Fruit fly (Drosophila melanogaster) whole organism, embryonic: ENCODE measurements around the gene Cep97.

ENCODE experiments used
- Antp ChIP-seq: fragments of 200-800 bp; sonication (Bioruptor generic); optimal IDR thresholded peaks from 3 replicates; lab custom pipeline; 2016; ENCODE audit warnings: missing biosample characterization, missing genetic modification characterization
- Awh ChIP-seq: fragments of 200-800 bp; sonication (Bioruptor generic); IDR thresholded peaks from 2 replicates; pipeline ENCODE4, ENCODE4 v1.3.6; 2022; ENCODE audit warnings: missing biosample characterization, missing genetic modification characterization
- CG1024 ChIP-seq: fragments of 200-800 bp; sonication (Bioruptor generic); IDR thresholded peaks from 2 replicates; pipeline ENCODE4 v1.3.6; 2022; ENCODE audit warnings: missing biosample characterization, missing genetic modification characterization
- CG10267 ChIP-seq: fragments of 200-800 bp; sonication (Bioruptor generic); optimal IDR thresholded peaks from 2 replicates; lab custom pipeline; 2018; ENCODE audit warnings: missing biosample characterization, mild to moderate bottlenecking, missing genetic modification characterization, moderate library complexity
- CG10431 ChIP-seq: fragments of 200-800 bp; sonication (Bioruptor generic); optimal IDR thresholded peaks from 3 replicates; lab custom pipeline; 2018; ENCODE audit warnings: missing biosample characterization, mild to moderate bottlenecking, missing genetic modification characterization
- CG10543 ChIP-seq: fragments of 200-800 bp; sonication (Bioruptor generic); optimal IDR thresholded peaks from 3 replicates; lab custom pipeline; 2017; ENCODE audit warnings: missing biosample characterization, mild to moderate bottlenecking, missing genetic modification characterization, moderate library complexity
- CG12942 ChIP-seq: fragments of 200-800 bp; sonication (Bioruptor generic); optimal IDR thresholded peaks from 3 replicates; lab custom pipeline; 2016; ENCODE audit warnings: missing biosample characterization, missing genetic modification characterization
- CG13775 ChIP-seq: fragments of 200-800 bp; sonication (Bioruptor generic); optimal IDR thresholded peaks from 3 replicates; lab custom pipeline; 2017; ENCODE audit warnings: missing biosample characterization, mild to moderate bottlenecking, missing genetic modification characterization
- CG14860 ChIP-seq: fragments of 200-800 bp; sonication (Bioruptor generic); IDR thresholded peaks from 3 replicates; pipeline ENCODE4 v1.3.6; 2022; ENCODE audit warnings: missing biosample characterization, missing genetic modification characterization; ENCODE audit not compliant: partially characterized antibody
- CG1832 ChIP-seq: fragments of 200-800 bp; sonication (Bioruptor generic); optimal IDR thresholded peaks from 2 replicates; lab custom pipeline; 2017; ENCODE audit warnings: missing biosample characterization, mild to moderate bottlenecking, missing genetic modification characterization, inconsistent platforms
- CG2712 ChIP-seq: fragments of 200-800 bp; optimal IDR thresholded peaks from 3 replicates; lab custom pipeline; 2019; ENCODE audit warnings: missing biosample characterization, mild to moderate bottlenecking, missing genetic modification characterization, moderate library complexity
- CG3995 ChIP-seq: fragments of 200-800 bp; sonication (Bioruptor generic); optimal IDR thresholded peaks from 3 replicates; lab custom pipeline; 2016; ENCODE audit warnings: missing biosample characterization, missing genetic modification characterization
- CG4282 ChIP-seq: fragments of 200-800 bp; sonication (Bioruptor generic); optimal IDR thresholded peaks from 2 replicates; lab custom pipeline; 2016; ENCODE audit warnings: missing biosample characterization, missing genetic modification characterization
- CG4854 ChIP-seq: fragments of 200-800 bp; sonication (Bioruptor generic); optimal IDR thresholded peaks from 2 replicates; lab custom pipeline; 2016; ENCODE audit warnings: missing biosample characterization, missing genetic modification characterization, inconsistent platforms
- CG5180 ChIP-seq: fragments of 200-800 bp; sonication (Bioruptor generic); optimal IDR thresholded peaks from 3 replicates; lab custom pipeline; 2017; ENCODE audit warnings: missing biosample characterization, missing genetic modification characterization, mild to moderate bottlenecking, moderate library complexity, missing genetic modification reagents
- CG8478 ChIP-seq: fragments of >200 bp; optimal IDR thresholded peaks from 2 replicates; lab custom pipeline; 2018
- CG8924 ChIP-seq: fragments of 200-800 bp; optimal IDR thresholded peaks from 3 replicates; lab custom pipeline; 2019; ENCODE audit warnings: missing biosample characterization, mild to moderate bottlenecking, missing genetic modification characterization, moderate library complexity
- CG9932 ChIP-seq: fragments of 200-800 bp; sonication (Bioruptor generic); IDR thresholded peaks from 2 replicates; pipeline ENCODE4 v1.3.6; 2022; ENCODE audit warnings: missing biosample characterization, missing genetic modification characterization
- Dll ChIP-seq: fragments of 200-800 bp; sonication (Bioruptor generic); IDR thresholded peaks from 4 replicates; pipeline ENCODE4 v1.3.6; 2022; ENCODE audit warnings: missing biosample characterization, missing genetic modification characterization; ENCODE audit not compliant: partially characterized antibody
- Elba2 ChIP-seq: fragments of 200-800 bp; sonication (Bioruptor generic); optimal IDR thresholded peaks from 3 replicates; lab custom pipeline; 2016; ENCODE audit warnings: missing biosample characterization, missing genetic modification characterization
- Ets65A ChIP-seq: fragments of 200-800 bp; sonication (Bioruptor generic); peaks from one replicate; lab custom pipeline; 2016; ENCODE audit warnings: missing biosample characterization, missing genetic modification characterization
- H15 ChIP-seq: fragments of 200-800 bp; sonication (Bioruptor generic); IDR thresholded peaks from 3 replicates; pipeline ENCODE4 v1.3.6; 2022; ENCODE audit warnings: missing biosample characterization, missing genetic modification characterization
- HLH4C ChIP-seq: fragments of 200-800 bp; sonication (Bioruptor generic); IDR thresholded peaks from 3 replicates; pipeline ENCODE4 v1.3.6; 2022; ENCODE audit warnings: missing biosample characterization, missing genetic modification characterization; ENCODE audit not compliant: partially characterized antibody
- HLH54F ChIP-seq: fragments of 200-800 bp; sonication (Bioruptor generic); optimal IDR thresholded peaks from 3 replicates; lab custom pipeline; 2016; ENCODE audit warnings: missing biosample characterization, missing genetic modification characterization
- Lim3 ChIP-seq: fragments of 200-800 bp; sonication (Bioruptor generic); IDR thresholded peaks from 2 replicates; pipeline ENCODE4 v1.3.6; 2022; ENCODE audit warnings: missing biosample characterization, missing genetic modification characterization
- Med ChIP-seq: fragments of 200-800 bp; sonication (Bioruptor generic); peaks from one replicate; lab custom pipeline; 2016; ENCODE audit warnings: missing biosample characterization, missing genetic modification characterization, mild to moderate bottlenecking, inconsistent platforms, moderate library complexity
- Mes4 ChIP-seq: fragments of 200-800 bp; sonication (Bioruptor generic); optimal IDR thresholded peaks from 2 replicates; lab custom pipeline; 2016; ENCODE audit warnings: missing biosample characterization, missing genetic modification characterization
- NC2β ChIP-seq: fragments of 200-800 bp; sonication (Bioruptor generic); optimal IDR thresholded peaks from 2 replicates; lab custom pipeline; 2016; ENCODE audit warnings: missing biosample characterization, missing genetic modification characterization
- Oli ChIP-seq: fragments of 200-800 bp; sonication (Bioruptor generic); optimal IDR thresholded peaks from 2 replicates; lab custom pipeline; 2018; ENCODE audit warnings: missing biosample characterization, mild to moderate bottlenecking, missing genetic modification characterization, moderate library complexity
- Sin3A ChIP-seq: fragments of >200 bp; optimal IDR thresholded peaks from 2 replicates; lab custom pipeline; 2018
- TFAM ChIP-seq: fragments of 200-800 bp; sonication (Bioruptor generic); optimal IDR thresholded peaks from 2 replicates; lab custom pipeline; 2017; ENCODE audit warnings: missing biosample characterization, missing genetic modification characterization, inconsistent platforms
- ac ChIP-seq: fragments of 200-800 bp; sonication (Bioruptor generic); optimal IDR thresholded peaks from 3 replicates; lab custom pipeline; 2017; ENCODE audit warnings: missing biosample characterization, mild to moderate bottlenecking, missing genetic modification characterization
- ap ChIP-seq: fragments of 200-800 bp; sonication (Bioruptor generic); IDR thresholded peaks from 2 replicates; pipeline ENCODE4 v1.3.6; 2022; ENCODE audit warnings: missing biosample characterization, missing genetic modification characterization
- ara ChIP-seq: fragments of 200-800 bp; sonication (Bioruptor generic); IDR thresholded peaks from 2 replicates; pipeline ENCODE4 v1.3.6; 2022; ENCODE audit warnings: missing biosample characterization, missing genetic modification characterization
- az2 ChIP-seq: fragments of 200-800 bp; sonication (Bioruptor generic); optimal IDR thresholded peaks from 3 replicates; lab custom pipeline; 2016; ENCODE audit warnings: missing biosample characterization, missing genetic modification characterization
- ewg ChIP-seq: fragments of 200-800 bp; sonication (Bioruptor generic); optimal IDR thresholded peaks from 3 replicates; lab custom pipeline; 2017; ENCODE audit warnings: mild to moderate bottlenecking, missing biosample characterization, missing genetic modification reagents, missing genetic modification characterization
- hth ChIP-seq: fragments of >200 bp; optimal IDR thresholded peaks from 2 replicates; lab custom pipeline; 2017; ENCODE audit warnings: inconsistent platforms
- insv ChIP-seq, 2 experiments: fragments of 200-800 bp; sonication (Bioruptor generic); optimal IDR thresholded peaks; 3 replicates each; lab custom pipeline; 2016 to 2018; ENCODE audit warnings: missing biosample characterization in 2 of 2, missing genetic modification characterization in 2 of 2
- kay ChIP-seq: fragments of 200-800 bp; sonication (Bioruptor generic); optimal IDR thresholded peaks from 2 replicates; lab custom pipeline; 2016; ENCODE audit warnings: missing biosample characterization, missing genetic modification characterization
- ken ChIP-seq: fragments of 200-800 bp; sonication (Bioruptor generic); IDR thresholded peaks from 3 replicates; pipeline ENCODE4 v1.3.6; 2022; ENCODE audit warnings: missing biosample characterization, missing genetic modification characterization
- lbe ChIP-seq: fragments of 200-800 bp; sonication (Bioruptor generic); optimal IDR thresholded peaks from 2 replicates; lab custom pipeline; 2016; ENCODE audit warnings: missing biosample characterization, mild to moderate bottlenecking, missing genetic modification characterization
- lilli ChIP-seq: fragments of 200-800 bp; sonication (Bioruptor generic); optimal IDR thresholded peaks from 3 replicates; lab custom pipeline; 2016; ENCODE audit warnings: missing biosample characterization, missing genetic modification characterization
- lola ChIP-seq, 3 experiments: fragments of >200 bp in 2 of 3; fragments of 200-800 bp in 1 of 3; sonication (Bioruptor generic) in 1 of 3; optimal IDR thresholded peaks; 2 replicates each; lab custom pipeline; 2017 to 2019; ENCODE audit warnings: missing biosample characterization in 3 of 3, missing genetic modification characterization in 3 of 3, mild to moderate bottlenecking in 1 of 3, moderate library complexity in 1 of 3
- nerfin-2 ChIP-seq: fragments of 200-800 bp; sonication (Bioruptor generic); IDR thresholded peaks from 2 replicates; pipeline ENCODE4 v1.3.6; 2022; ENCODE audit warnings: missing biosample characterization, missing genetic modification characterization; ENCODE audit not compliant: partially characterized antibody
- nmo ChIP-seq: fragments of 200-800 bp; sonication (Bioruptor generic); optimal IDR thresholded peaks from 2 replicates; lab custom pipeline; 2018; ENCODE audit warnings: missing biosample characterization, mild to moderate bottlenecking, missing genetic modification characterization, moderate library complexity
- pnt ChIP-seq: fragments of 200-800 bp; sonication (Bioruptor generic); optimal IDR thresholded peaks from 3 replicates; lab custom pipeline; 2016; ENCODE audit warnings: missing biosample characterization, missing genetic modification characterization
- prd ChIP-seq, 3 experiments: fragments of >200 bp in 2 of 3; fragments of 200-800 bp in 1 of 3; sonication (Bioruptor generic) in 1 of 3; optimal IDR thresholded peaks in 2 of 3; IDR thresholded peaks in 1 of 3; 2 replicates in 2 of 3; 3 replicates in 1 of 3; pipeline versions ENCODE4 v1.3.6 to Lab custom; 2017 to 2022; ENCODE audit warnings: missing biosample characterization in 1 of 3, missing genetic modification characterization in 1 of 3
- rib ChIP-seq: fragments of 200-800 bp; sonication (Bioruptor generic); IDR thresholded peaks from 2 replicates; pipeline ENCODE4 v1.3.6; 2022; ENCODE audit warnings: missing biosample characterization, missing genetic modification characterization
- ro ChIP-seq: fragments of 200-800 bp; sonication (Bioruptor generic); IDR thresholded peaks from 2 replicates; pipeline ENCODE4 v1.3.6; 2022; ENCODE audit warnings: missing biosample characterization, missing genetic modification characterization
- tx ChIP-seq: fragments of 200-800 bp; sonication (Bioruptor generic); optimal IDR thresholded peaks from 2 replicates; lab custom pipeline; 2016; ENCODE audit warnings: missing biosample characterization, missing genetic modification characterization
- zf30C ChIP-seq: fragments of 200-800 bp; sonication (Bioruptor generic); optimal IDR thresholded peaks from 3 replicates; lab custom pipeline; 2018; ENCODE audit warnings: missing biosample characterization, mild to moderate bottlenecking, missing genetic modification characterization
- zfh2 ChIP-seq: fragments of 200-800 bp; sonication (Bioruptor generic); optimal IDR thresholded peaks from 2 replicates; lab custom pipeline; 2016; ENCODE audit warnings: missing biosample characterization, missing genetic modification characterization

Cep97 gene

dm6 chr2L:3852120-3852519, 15.4 kb upstream of the Cep97 start (continued):
- TF ChIP-seq CG4282 (no peak), insv (GFP tag; optimal IDR thresholded peaks at IDR 0.05; lab: Kevin White, UChicago) (no peak), rib (GFP tag; lab: Robert Waterston, UW) (no peak), CG5180 (GFP tag; lab: Kevin White, UChicago) (no peak), Sin3A (lab: Kevin White, UChicago) (no peak), Awh (0 out of 2 replicates have a peak, but pooled peaks have one; percentile 13), zf30C (GFP tag; lab: Kevin White, UChicago) (peak; percentile 64), NC2β (GFP tag; lab: Kevin White, UChicago) (peak; percentile 25), Lim3 (GFP tag; lab: Robert Waterston, UW) (no peak), ewg (GFP tag; lab: Kevin White, UChicago) (peak; percentile 14), pnt (GFP tag; lab: Kevin White, UChicago) (peak; percentile 56), nerfin-2 (GFP tag; lab: Robert Waterston, UW) (no peak), ap (no peak), Oli (tag; lab: Kevin White, UChicago) (peak; percentile 42), CG4854 (no peak), CG10267 (tag; lab: Kevin White, UChicago) (peak; percentile 62), Ets65A (GFP tag; lab: Kevin White, UChicago) (peak; percentile 22), CG13775 (peak; percentile 9), CG10543 (GFP tag; lab: Kevin White, UChicago) (no peak), HLH4C (no peak), CG12942 (peak; percentile 29), ro (GFP tag; lab: Robert Waterston, UW) (no peak), Dll (GFP tag; lab: Robert Waterston, UW) (no peak), ac (GFP tag; lab: Kevin White, UChicago) (peak; percentile 38), Med (GFP tag; lab: Kevin White, UChicago) (peak; percentile 75), CG3995 (no peak), TFAM (GFP tag; lab: Kevin White, UChicago) (no peak), CG14860 (GFP tag; lab: Robert Waterston, UW) (no peak), lbe (GFP tag; lab: Kevin White, UChicago) (no peak), lola (GFP tag; optimal IDR thresholded peaks at IDR 0.05; lab: Kevin White, UChicago) (peak in 1 of 3 experiments; percentile 77), CG10431 (GFP tag; lab: Kevin White, UChicago) (peak; percentile 16), CG9932 (GFP tag; lab: Robert Waterston, UW) (no peak), CG1832 (GFP tag; lab: Kevin White, UChicago) (no peak), az2 (peak; percentile 54), Elba2 (GFP tag; lab: Kevin White, UChicago) (no peak), kay (GFP tag; lab: Kevin White, UChicago) (no peak), CG8478 (lab: Kevin White, UChicago) (no peak), prd (optimal IDR thresholded peaks at IDR 0.05; lab: Kevin White, UChicago) (no peak), prd (GFP tag; IDR thresholded peaks at IDR 0.05; lab: Robert Waterston, UW) (peak; percentile 84; the same call in 2 of the 3 replicates), Mes4 (GFP tag; lab: Kevin White, UChicago) (peak; percentile 23), ara (peak; percentile 62; the same call in 1 of the 2 replicates), hth (lab: Kevin White, UChicago) (no peak), HLH54F (no peak), CG1024 (0 out of 2 replicates have a peak, but pooled peaks have one; percentile 13), lilli (GFP tag; lab: Kevin White, UChicago) (peak; percentile 8), ken (GFP tag; lab: Robert Waterston, UW) (0 out of 3 replicates have a peak, but pooled peaks have one; percentile 20), tx (GFP tag; lab: Kevin White, UChicago) (no peak), Antp (peak; percentile 45), zfh2 (GFP tag; lab: Kevin White, UChicago) (no peak), CG2712 (tag; lab: Kevin White, UChicago) (peak; percentile 76), nmo (GFP tag; lab: Kevin White, UChicago) (peak; percentile 61), CG8924 (peak; percentile 5), H15 (GFP tag; lab: Robert Waterston, UW) (no peak)
